Fruit fly (Drosophila melanogaster): ENCODE data around the gene CG42816.
A peak's percentile ranks its signal among the peaks of the same experiment; 100 is the strongest.

Gene CG42816

DNA sequence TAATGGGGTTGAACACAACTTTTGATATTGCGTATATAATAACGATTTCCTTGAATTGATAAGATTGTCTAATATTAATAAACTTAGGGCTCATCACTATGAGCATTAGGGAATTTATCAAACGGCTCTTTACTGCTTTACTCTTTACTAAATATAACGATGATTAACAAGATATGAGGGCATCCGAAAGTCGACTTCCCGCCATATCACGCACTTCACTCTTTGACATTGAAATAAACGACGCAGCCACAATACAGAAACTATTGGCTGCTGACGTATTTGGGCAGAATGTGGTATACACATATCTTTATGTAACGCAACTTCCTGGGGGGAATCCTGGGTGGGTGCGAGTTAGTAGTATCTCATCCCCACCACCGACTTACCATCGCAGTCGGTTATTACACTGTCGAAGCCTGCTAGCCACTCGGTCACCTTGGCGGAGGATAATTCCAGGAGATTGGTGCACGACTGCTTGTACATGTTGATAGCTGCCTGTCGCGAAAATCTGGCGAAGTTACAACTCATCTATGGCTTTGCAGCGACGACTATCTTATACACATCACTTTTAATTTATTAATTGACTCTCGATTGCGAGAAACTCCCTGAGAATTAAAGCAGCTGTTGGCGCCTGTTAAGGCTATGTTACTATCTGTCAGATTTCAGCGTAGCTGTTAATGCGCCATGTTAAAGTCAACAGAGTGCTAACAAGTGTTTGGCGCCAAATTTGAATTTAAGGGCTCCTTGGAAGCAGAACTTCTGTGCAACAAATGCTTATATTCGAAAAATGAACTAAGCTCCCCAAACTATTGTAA lies 45.7 kb upstream of the CG42816 start, which contains the start of gene CG5567 (continued):
- TF ChIP-seq ranshi (GFP tag; IDR thresholded peaks at IDR 0.05) (peak; percentile 38; the same call in 1 of the 2 replicates), Hmr (GFP tag; optimal IDR thresholded peaks at IDR 0.05) (no peak), Six4 (GFP tag; optimal IDR thresholded peaks at IDR 0.05) (no peak), CG12744 (GFP tag; optimal IDR thresholded peaks at IDR 0.05) (no peak), ac (GFP tag; optimal IDR thresholded peaks at IDR 0.05) (no peak), CG14860 (GFP tag; IDR thresholded peaks at IDR 0.05; ENCODE audit: partially characterized antibody) (no peak), salm (tag; optimal IDR thresholded peaks at IDR 0.05) (no peak), Antp (GFP tag; optimal IDR thresholded peaks at IDR 0.05) (no peak), kay (GFP tag; optimal IDR thresholded peaks at IDR 0.05) (no peak), CG13287 (GFP tag; IDR thresholded peaks at IDR 0.05; ENCODE audit: partially characterized antibody) (peak; percentile 26; the same call in 1 of the 2 replicates), sna (GFP tag; IDR thresholded peaks at IDR 0.05; ENCODE audit: partially characterized antibody) (no peak), CG10147 (GFP tag; optimal IDR thresholded peaks at IDR 0.05) (no peak), mld (GFP tag; IDR thresholded peaks at IDR 0.05; ENCODE audit: partially characterized antibody) (no peak), org-1 (GFP tag; optimal IDR thresholded peaks at IDR 0.05) (no peak), Nf-YB (GFP tag; optimal IDR thresholded peaks at IDR 0.05) (no peak), CG6654 (GFP tag; optimal IDR thresholded peaks at IDR 0.05) (no peak), ham (GFP tag; IDR thresholded peaks at IDR 0.05) (no peak), CG43689 (GFP tag; IDR thresholded peaks at IDR 0.05) (no peak), otp (GFP tag; IDR thresholded peaks at IDR 0.05) (no peak), BEAF-32 (GFP tag; optimal IDR thresholded peaks at IDR 0.05) (no peak), h (optimal IDR thresholded peaks at IDR 0.05) (no peak), ems (GFP tag; optimal IDR thresholded peaks at IDR 0.05) (no peak), BtbVII (GFP tag; optimal IDR thresholded peaks at IDR 0.05) (no peak), nom (GFP tag; optimal IDR thresholded peaks at IDR 0.05) (no peak), CG10979 (tag; optimal IDR thresholded peaks at IDR 0.05) (no peak), CG8388 (GFP tag; optimal IDR thresholded peaks at IDR 0.05) (no peak), CG3847 (GFP tag; IDR thresholded peaks at IDR 0.05) (no peak), CG10565 (GFP tag; optimal IDR thresholded peaks at IDR 0.05) (no peak), btn (GFP tag; optimal IDR thresholded peaks at IDR 0.05) (no peak), kah (GFP tag; optimal IDR thresholded peaks at IDR 0.05) (peak; percentile 95), CG18619 (GFP tag; optimal IDR thresholded peaks at IDR 0.05) (no peak), CG10543 (GFP tag; optimal IDR thresholded peaks at IDR 0.05) (no peak), crc (GFP tag; optimal IDR thresholded peaks at IDR 0.05) (no peak), Sox100B (GFP tag; optimal IDR thresholded peaks at IDR 0.05) (no peak), Side (GFP tag; optimal IDR thresholded peaks at IDR 0.05) (no peak), grau (tag; optimal IDR thresholded peaks at IDR 0.05) (peak; percentile 28), sr (GFP tag; IDR thresholded peaks at IDR 0.05) (no peak), Sry-δ (GFP tag; optimal IDR thresholded peaks at IDR 0.05) (no peak), CG1647 (GFP tag; optimal IDR thresholded peaks at IDR 0.05) (no peak), wor (GFP tag; IDR thresholded peaks at IDR 0.05) (no peak), CG7556 (GFP tag; optimal IDR thresholded peaks at IDR 0.05) (no peak), cas (GFP tag; IDR thresholded peaks at IDR 0.05) (no peak), CrebB (tag; optimal IDR thresholded peaks at IDR 0.05) (peak; percentile 12), oc (tag; optimal IDR thresholded peaks at IDR 0.05) (no peak), CG3065 (GFP tag; optimal IDR thresholded peaks at IDR 0.05) (no peak), sd (tag; optimal IDR thresholded peaks at IDR 0.05) (peak; percentile 75), CG11456 (GFP tag; IDR thresholded peaks at IDR 0.05) (no peak), CG9437 (GFP tag; optimal IDR thresholded peaks at IDR 0.05) (no peak), CG8478 (optimal IDR thresholded peaks at IDR 0.05) (no peak), CG11504 (tag; optimal IDR thresholded peaks at IDR 0.05) (no peak)

Measured in whole organism, embryonic.